Worm (Caenorhabditis elegans) whole organism, L2 larva: Measurements from ENCODE around the gene F02E11.7.
"Not testable (repeated sequence)": the region's sequence is repeated elsewhere in the genome, so short reads cannot be mapped to it uniquely, and the experiment has no call there.

Source experiments
- F13H6.1 ChIP-seq: sonication (generic microtip); optimal IDR thresholded peaks from 2 replicates; lab custom pipeline; 2016; ENCODE audit warnings: missing genetic modification characterization, missing compliant biosample characterization
- R02D3.7 ChIP-seq: fragments of 150-350 bp; optimal IDR thresholded peaks from 2 replicates; lab custom pipeline; 2014; ENCODE audit warnings: missing biosample characterization, missing genetic modification characterization
- Y55F3AM.14 ChIP-seq: fragments of 200-800 bp; sonication (Bioruptor generic); optimal IDR thresholded peaks from 2 replicates; lab custom pipeline; 2018; ENCODE audit warnings: mild to moderate bottlenecking, missing genetic modification characterization, missing compliant biosample characterization
- ZK546.5 ChIP-seq: sonication (generic microtip); optimal IDR thresholded peaks from 2 replicates; lab custom pipeline; 2017; ENCODE audit warnings: missing biosample characterization, missing genetic modification characterization
- aly-2 ChIP-seq: fragments of 150-350 bp; optimal IDR thresholded peaks from 2 replicates; lab custom pipeline; 2014; ENCODE audit warnings: missing biosample characterization, missing genetic modification characterization
- ama-1 ChIP-seq: fragments of 150-350 bp; optimal IDR thresholded peaks from 2 replicates; lab custom pipeline; 2018; ENCODE audit warnings: inconsistent platforms
- blmp-1 ChIP-seq: sonication (generic microtip); optimal IDR thresholded peaks from 2 replicates; lab custom pipeline; 2017; ENCODE audit warnings: missing genetic modification characterization, mild to moderate bottlenecking, missing compliant biosample characterization, antibody characterized with exemption, moderate library complexity; ENCODE audit not compliant: insufficient read depth
- ceh-16 ChIP-seq: fragments of 150-350 bp; optimal IDR thresholded peaks from 2 replicates; lab custom pipeline; 2014; ENCODE audit warnings: missing biosample characterization, missing genetic modification characterization
- ceh-82 ChIP-seq: fragments of 150-350 bp; optimal IDR thresholded peaks from 2 replicates; lab custom pipeline; 2014; ENCODE audit warnings: missing biosample characterization, missing genetic modification characterization
- crh-2 ChIP-seq: sonication (generic microtip); optimal IDR thresholded peaks from 2 replicates; lab custom pipeline; 2017; ENCODE audit warnings: missing biosample characterization, missing genetic modification characterization
- dmd-4 ChIP-seq: sonication (generic microtip); optimal IDR thresholded peaks from 2 replicates; lab custom pipeline; 2017; ENCODE audit warnings: missing biosample characterization, missing genetic modification characterization
- egl-27 ChIP-seq: sonication (generic microtip); optimal IDR thresholded peaks from 3 replicates; lab custom pipeline; 2017; ENCODE audit warnings: missing biosample characterization, missing genetic modification reagents, missing genetic modification characterization
- fos-1 ChIP-seq: fragments of 150-350 bp; optimal IDR thresholded peaks from 2 replicates; lab custom pipeline; 2014; ENCODE audit warnings: missing biosample characterization, missing genetic modification characterization
- gmeb-1 ChIP-seq: fragments of 150-350 bp; optimal IDR thresholded peaks from 2 replicates; lab custom pipeline; 2014; ENCODE audit warnings: missing biosample characterization, missing genetic modification characterization
- lin-11 ChIP-seq: fragments of 150-350 bp; sonication (generic microtip); optimal IDR thresholded peaks from 2 replicates; lab custom pipeline; 2014; ENCODE audit warnings: missing biosample characterization, missing genetic modification characterization, inconsistent platforms, mixed read lengths
- lin-13 ChIP-seq: fragments of 150-350 bp; optimal IDR thresholded peaks from 2 replicates; lab custom pipeline; 2014; ENCODE audit warnings: missing biosample characterization, missing genetic modification reagents, missing genetic modification characterization
- lin-39 ChIP-seq: fragments of 150-350 bp; optimal IDR thresholded peaks from 2 replicates; lab custom pipeline; 2014; ENCODE audit warnings: missing biosample characterization, missing genetic modification reagents, missing genetic modification characterization
- mab-5 ChIP-seq: fragments of 150-350 bp; optimal IDR thresholded peaks from 2 replicates; lab custom pipeline; 2014; ENCODE audit warnings: missing biosample characterization, missing genetic modification characterization
- mbf-1 ChIP-seq: sonication (generic microtip); optimal IDR thresholded peaks from 2 replicates; lab custom pipeline; 2017; ENCODE audit warnings: missing biosample characterization, missing genetic modification characterization
- mdl-1 ChIP-seq, 2 experiments: fragments of 150-350 bp in 1 of 2; sonication (generic microtip) in 1 of 2; optimal IDR thresholded peaks; 2 replicates each; lab custom pipeline; 2017; ENCODE audit warnings: missing biosample characterization in 2 of 2, missing genetic modification characterization in 2 of 2
- nhr-10 ChIP-seq: sonication (generic microtip); optimal IDR thresholded peaks from 2 replicates; lab custom pipeline; 2017; ENCODE audit warnings: missing biosample characterization, missing genetic modification characterization
- nhr-12 ChIP-seq: fragments of 150-350 bp; optimal IDR thresholded peaks from 2 replicates; lab custom pipeline; 2014; ENCODE audit warnings: missing biosample characterization, missing genetic modification characterization
- nhr-129 ChIP-seq: fragments of 150-350 bp; optimal IDR thresholded peaks from 2 replicates; lab custom pipeline; 2014; ENCODE audit warnings: missing biosample characterization, missing genetic modification characterization
- nhr-21 ChIP-seq: fragments of 150-350 bp; optimal IDR thresholded peaks from 2 replicates; lab custom pipeline; 2014; ENCODE audit warnings: missing biosample characterization, missing genetic modification characterization
- nhr-237 ChIP-seq: fragments of 150-350 bp; optimal IDR thresholded peaks from 2 replicates; lab custom pipeline; 2014; ENCODE audit warnings: missing biosample characterization, missing genetic modification characterization
- nhr-25 ChIP-seq: fragments of 150-350 bp; sonication (generic microtip); optimal IDR thresholded peaks from 3 replicates; lab custom pipeline; 2014; ENCODE audit warnings: missing biosample characterization, missing genetic modification characterization
- nhr-6 ChIP-seq: fragments of 150-350 bp; optimal IDR thresholded peaks from 2 replicates; lab custom pipeline; 2014; ENCODE audit warnings: missing biosample characterization, missing genetic modification characterization
- sem-4 ChIP-seq: fragments of 150-350 bp; optimal IDR thresholded peaks from 2 replicates; lab custom pipeline; 2014; ENCODE audit warnings: missing biosample characterization, missing genetic modification reagents, missing genetic modification characterization
- skn-1 ChIP-seq: sonication (generic microtip); optimal IDR thresholded peaks from 2 replicates; lab custom pipeline; 2017; ENCODE audit warnings: missing biosample characterization, missing genetic modification characterization
- sma-3 ChIP-seq: sonication (generic microtip); optimal IDR thresholded peaks from 2 replicates; lab custom pipeline; 2016; ENCODE audit warnings: missing genetic modification reagents, missing genetic modification characterization, missing compliant biosample characterization
- sma-9 ChIP-seq, 2 experiments: fragments of 150-350 bp in 1 of 2; sonication (generic microtip) in 1 of 2; optimal IDR thresholded peaks; 2 replicates each; lab custom pipeline; 2014 to 2016; ENCODE audit warnings: missing genetic modification characterization in 2 of 2, mild to moderate bottlenecking in 1 of 2, missing biosample characterization in 1 of 2, missing compliant biosample characterization in 1 of 2, missing genetic modification reagents in 1 of 2, moderate library complexity in 1 of 2
- unc-39 ChIP-seq: fragments of 150-350 bp; optimal IDR thresholded peaks from 2 replicates; lab custom pipeline; 2014; ENCODE audit warnings: missing biosample characterization, missing genetic modification characterization
- ztf-1 ChIP-seq: fragments of 200-800 bp; sonication (Bioruptor generic); conservative IDR thresholded peaks from 2 replicates; pipeline ENCODE4 v1.3.6; 2022; ENCODE audit warnings: missing genetic modification characterization, missing compliant biosample characterization
- ztf-11 ChIP-seq: sonication (generic microtip); optimal IDR thresholded peaks from 2 replicates; lab custom pipeline; 2017; ENCODE audit warnings: missing biosample characterization, missing genetic modification characterization
- ztf-4 ChIP-seq: fragments of 150-350 bp; optimal IDR thresholded peaks from 2 replicates; lab custom pipeline; 2014; ENCODE audit warnings: missing biosample characterization, missing genetic modification characterization

The F02E11.7 gene

DNA sequence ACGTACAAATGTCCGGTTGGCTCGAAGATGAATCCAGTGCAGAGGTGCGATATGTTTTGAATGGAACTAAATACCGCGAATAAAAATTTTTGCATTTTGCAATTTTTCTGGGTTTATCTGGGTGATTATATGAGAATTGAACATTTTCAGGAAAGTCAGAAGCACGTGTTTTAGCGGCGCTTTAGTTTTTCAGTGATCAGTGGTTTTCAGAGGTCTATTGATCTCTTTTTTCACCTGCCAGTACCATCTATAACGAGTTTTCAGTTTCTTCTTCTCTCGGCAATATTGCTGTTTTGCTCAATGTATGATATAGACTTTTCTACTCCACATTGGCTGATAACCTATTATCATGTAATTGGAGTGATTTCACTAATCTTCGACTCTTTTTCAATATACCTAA lies 19.6 kb downstream of the F02E11.7 start, which contains the start of gene sri-63:
Gene sri-63, plus strand, starts transcription at position 301 of the 400 bp plus-strand sequence.
- TF ChIP-seq ama-1, result no peak
- TF ChIP-seq gmeb-1 (tag; lab: Kevin White, UChicago), result no peak
- no peak for TF ChIP-seq crh-2 (tag; lab: Kevin White, UChicago)
- no peak for TF ChIP-seq ztf-4 (tag; lab: Kevin White, UChicago)
- TF ChIP-seq sma-3 (GFP tag; lab: Kevin White, UChicago), result no peak
- TF ChIP-seq ceh-82 (tag; lab: Kevin White, UChicago), result no peak
- TF ChIP-seq ceh-16 (tag; lab: Kevin White, UChicago), result no peak

DNA sequence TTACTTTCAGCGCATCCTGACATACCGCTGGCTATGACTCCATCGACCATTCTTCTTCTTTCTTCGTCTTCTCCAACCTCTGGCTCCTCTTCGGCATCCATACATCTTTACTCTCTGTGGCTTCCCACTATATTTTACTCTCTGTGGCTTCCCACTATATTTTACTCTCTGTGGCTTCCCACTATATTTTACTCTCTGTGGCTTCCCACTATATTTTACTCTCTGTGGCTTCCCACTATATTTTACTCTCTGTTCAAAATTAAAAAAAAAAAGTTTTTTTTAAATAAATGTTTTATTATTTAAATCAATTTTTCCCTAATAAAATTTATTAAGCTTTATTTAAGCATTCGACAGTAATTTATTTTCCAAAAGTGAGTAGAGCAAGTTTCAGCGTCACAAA lies 23.1 kb downstream of the F02E11.7 start, which contains the start of gene F39E9.14:
Gene F39E9.14, minus strand, starts transcription at position 101 of the 400 bp plus-strand sequence.
- not testable (repeated sequence) for TF ChIP-seq nhr-10; nhr-237; mbf-1 (tag; lab: Kevin White, UChicago)

DNA sequence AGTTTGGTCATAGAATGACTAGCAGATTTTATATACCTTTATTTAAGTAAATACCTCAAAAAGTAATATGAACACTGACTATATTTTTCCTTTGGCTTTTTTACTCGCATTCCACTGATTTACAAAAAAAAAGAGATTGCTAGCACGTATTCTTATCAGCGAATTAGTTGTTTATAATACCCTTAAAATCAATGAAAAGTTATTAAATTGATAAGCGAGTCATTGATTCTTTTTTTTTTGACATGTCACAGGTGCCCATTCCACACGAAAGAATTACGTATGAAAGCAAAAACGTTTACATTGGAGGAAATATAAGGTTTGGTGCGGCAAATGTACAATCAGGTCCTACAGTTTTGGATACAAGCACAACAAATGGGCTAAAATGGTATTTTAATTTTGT lies 27.7 kb downstream of the F02E11.7 start, which contains the start of gene btb-17:
Gene btb-17, plus strand, starts transcription at position 213 of the 400 bp plus-strand sequence.
- peak; percentile 58 for TF ChIP-seq fos-1 (tag; lab: Kevin White, UChicago)
- no peak for TF ChIP-seq dmd-4
- no peak for TF ChIP-seq nhr-6 (tag; lab: Kevin White, UChicago)
- peak; percentile 9 for TF ChIP-seq gmeb-1 (tag; lab: Kevin White, UChicago)
- TF ChIP-seq, all 48 proteins: peak for 2

DNA sequence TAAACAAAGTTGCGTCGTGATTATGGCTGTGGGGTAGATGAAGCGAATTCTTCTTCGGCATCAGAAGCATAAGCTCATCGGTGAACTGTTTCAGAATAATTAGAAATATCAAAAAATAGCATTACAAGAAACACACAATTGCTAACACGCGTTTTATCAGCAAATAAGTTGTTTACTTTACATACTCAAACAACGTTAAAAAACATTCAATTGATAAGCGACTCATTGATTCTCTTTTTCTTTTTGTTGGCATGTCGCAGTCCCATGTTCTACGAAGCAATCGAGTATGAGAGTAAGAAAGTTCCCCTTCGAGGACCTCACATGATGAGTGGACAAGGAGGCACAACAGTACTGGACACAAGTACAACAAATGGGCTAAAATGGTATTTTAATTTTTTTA lies 29.2 kb downstream of the F02E11.7 start, which contains the start of gene btb-16:
Gene btb-16, plus strand, starts transcription at position 240 of the 400 bp plus-strand sequence.
- no peak for TF ChIP-seq skn-1 (tag; lab: Kevin White, UChicago)
- TF ChIP-seq fos-1 (tag; lab: Kevin White, UChicago), result peak; percentile 45
- TF ChIP-seq, all 48 proteins: peak for 1

DNA sequence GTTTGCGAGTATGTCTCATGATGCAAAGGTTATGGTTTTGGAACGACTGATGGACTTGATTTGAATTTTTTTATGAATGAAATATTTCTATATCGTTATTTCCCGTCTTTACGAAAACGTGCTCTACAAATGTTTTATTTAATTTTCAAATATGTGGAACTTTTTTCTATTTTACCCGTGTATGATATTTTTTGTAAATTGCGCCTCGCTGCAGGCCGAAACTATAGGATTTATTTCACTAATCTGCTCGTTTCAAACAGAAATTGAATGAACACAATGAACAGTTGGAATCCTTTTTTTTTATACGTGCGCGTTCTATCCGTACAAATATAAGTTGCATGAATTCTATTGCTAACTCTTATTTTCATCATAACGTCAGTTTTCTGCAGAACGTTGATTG lies 30.4 kb downstream of the F02E11.7 start, which contains the start of gene btb-18:
Gene btb-18, plus strand, starts transcription at position 301 of the 400 bp plus-strand sequence.
- no peak for TF ChIP-seq ztf-1 (GFP tag; lab: Robert Waterston, UW)
- TF ChIP-seq Y55F3AM.14 (GFP tag; lab: Kevin White, UChicago), result no peak
- no peak for TF ChIP-seq F13H6.1
- TF ChIP-seq R02D3.7 (tag; lab: Kevin White, UChicago), result no peak
- no peak for TF ChIP-seq lin-11 (tag; lab: Kevin White, UChicago)
- TF ChIP-seq mdl-1 (tag; optimal IDR thresholded peaks at IDR 0.05; lab: Kevin White, UChicago), result no peak
- TF ChIP-seq nhr-12 (tag; lab: Kevin White, UChicago), result no peak
- no peak for TF ChIP-seq nhr-237
- no peak for TF ChIP-seq ceh-82 (tag; lab: Kevin White, UChicago)
- TF ChIP-seq nhr-129 (tag; lab: Kevin White, UChicago), result no peak
- TF ChIP-seq lin-13 (GFP tag; lab: Kevin White, UChicago), result no peak
- TF ChIP-seq egl-27 (tag; lab: Kevin White, UChicago), result no peak
- TF ChIP-seq sma-3 (GFP tag; lab: Kevin White, UChicago), result no peak
- TF ChIP-seq fos-1 (tag; lab: Kevin White, UChicago), result no peak
- no peak for TF ChIP-seq mbf-1 (tag; lab: Kevin White, UChicago)

DNA sequence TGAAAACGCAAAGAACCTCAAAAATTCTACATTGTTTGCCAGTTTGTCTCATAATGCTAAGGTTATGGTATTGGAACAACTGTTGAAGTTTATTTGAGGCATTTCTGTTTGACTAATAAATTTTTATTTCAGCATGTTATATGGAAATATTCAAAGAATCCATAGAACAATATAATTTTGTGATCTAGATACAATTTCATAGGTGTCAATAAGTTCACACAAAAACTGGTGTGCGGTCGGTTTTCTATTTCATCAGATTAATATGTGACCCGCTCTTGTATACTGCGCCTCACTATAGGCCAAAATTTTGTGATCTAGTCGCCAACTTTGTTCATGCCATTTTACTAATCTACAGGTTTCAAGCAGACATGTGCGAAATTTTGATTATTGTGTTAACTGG lies 32.0 kb downstream of the F02E11.7 start, which contains the start of gene btb-22:
Gene btb-22, plus strand, starts transcription at position 301 of the 400 bp plus-strand sequence.
- no peak for TF ChIP-seq unc-39 (tag; lab: Kevin White, UChicago)
- no peak for TF ChIP-seq ztf-11 (tag; lab: Kevin White, UChicago)
- no peak for TF ChIP-seq lin-11 (tag; lab: Kevin White, UChicago)
- TF ChIP-seq R02D3.7 (tag; lab: Kevin White, UChicago), result no peak
- TF ChIP-seq crh-2 (tag; lab: Kevin White, UChicago), result no peak
- TF ChIP-seq nhr-21 (tag; lab: Kevin White, UChicago), result no peak
- no peak for TF ChIP-seq ztf-1 (GFP tag; lab: Robert Waterston, UW)
- no peak for TF ChIP-seq nhr-237
- TF ChIP-seq blmp-1, result no peak
- no peak for TF ChIP-seq sem-4 (tag; lab: Kevin White, UChicago)
- TF ChIP-seq ceh-82 (tag; lab: Kevin White, UChicago), result no peak
- no peak for TF ChIP-seq sma-9 (GFP tag; optimal IDR thresholded peaks at IDR 0.05; lab: Kevin White, UChicago)
- no peak for TF ChIP-seq sma-9 (tag; optimal IDR thresholded peaks at IDR 0.05; lab: Kevin White, UChicago)
- TF ChIP-seq ZK546.5 (tag; lab: Kevin White, UChicago), result no peak
- no peak for TF ChIP-seq nhr-25 (tag; lab: Kevin White, UChicago)
- TF ChIP-seq aly-2 (tag; lab: Kevin White, UChicago), result no peak
- TF ChIP-seq lin-39 (tag; lab: Kevin White, UChicago), result no peak
- TF ChIP-seq mab-5 (tag; lab: Kevin White, UChicago), result no peak
- TF ChIP-seq gmeb-1 (tag; lab: Kevin White, UChicago), result no peak
- TF ChIP-seq sma-3 (GFP tag; lab: Kevin White, UChicago), result no peak
